Fruit fly (Drosophila melanogaster) whole organism, pupa: ENCODE results near the gene LIMK1.

ENCODE experiments used
- CG15710 ChIP-seq: fragments of 200-800 bp; sonication (Bioruptor generic); optimal IDR thresholded peaks from 2 replicates; lab custom pipeline; 2018; ENCODE audit warnings: missing biosample characterization, mild to moderate bottlenecking, missing genetic modification characterization, moderate library complexity
- CG17806 ChIP-seq: fragments of 200-800 bp; sonication (Bioruptor generic); optimal IDR thresholded peaks from 2 replicates; lab custom pipeline; 2018; ENCODE audit warnings: missing biosample characterization, mild to moderate bottlenecking, missing genetic modification characterization, moderate library complexity
- CG8159 ChIP-seq: fragments of 200-800 bp; sonication (Bioruptor generic); optimal IDR thresholded peaks from 3 replicates; lab custom pipeline; 2018; ENCODE audit warnings: missing biosample characterization, mild to moderate bottlenecking, missing genetic modification characterization, moderate library complexity
- EcR ChIP-seq: fragments of 200-800 bp; sonication (Bioruptor generic); optimal IDR thresholded peaks from 3 replicates; lab custom pipeline; 2019; ENCODE audit warnings: missing biosample characterization, missing genetic modification characterization, mild to moderate bottlenecking, moderate library complexity, missing genetic modification reagents
- Ets98B ChIP-seq: fragments of 200-800 bp; sonication (Bioruptor generic); IDR thresholded peaks from 2 replicates; pipeline ENCODE4 v1.3.6; 2022; ENCODE audit warnings: missing biosample characterization, missing genetic modification characterization
- Pif1B ChIP-seq: fragments of 200-800 bp; sonication (Bioruptor generic); optimal IDR thresholded peaks from 3 replicates; lab custom pipeline; 2016; ENCODE audit warnings: missing biosample characterization, missing genetic modification characterization
- Snoo ChIP-seq: fragments of 200-800 bp; sonication (Bioruptor generic); optimal IDR thresholded peaks from 3 replicates; lab custom pipeline; 2017; ENCODE audit warnings: missing biosample characterization, mild to moderate bottlenecking, missing genetic modification characterization, inconsistent platforms
- fd96Ca ChIP-seq: fragments of 200-800 bp; sonication (Bioruptor generic); IDR thresholded peaks from 3 replicates; pipeline ENCODE4 v1.3.6; 2022; ENCODE audit warnings: missing biosample characterization, missing genetic modification characterization

dm6 chrX:12568292-12568923 lies 23.6 kb downstream of the LIMK1 start, which contains the start of gene hwt:
- no peak for TF ChIP-seq Pif1B (GFP tag; lab: Kevin White, UChicago)
- TF ChIP-seq fd96Ca (GFP tag; lab: Robert Waterston, UW), result no peak
- TF ChIP-seq CG8159, result no peak
- TF ChIP-seq CG17806 (tag; lab: Kevin White, UChicago), result no peak
- no peak for TF ChIP-seq EcR (GFP tag; lab: Kevin White, UChicago)
- no peak for TF ChIP-seq Snoo (tag; lab: Kevin White, UChicago)
- TF ChIP-seq Ets98B (GFP tag; lab: Robert Waterston, UW), result no peak
- no peak for TF ChIP-seq CG15710
